Fruit fly (Drosophila melanogaster) whole organism, wandering third instar larva: ENCODE measurements around the gene CG17786.

Source experiments
- Abd-B ChIP-seq: fragments of >200 bp; optimal IDR thresholded peaks from 2 replicates; lab custom pipeline; 2017; ENCODE audit warnings: missing biosample characterization, missing genetic modification characterization
- CG32264 ChIP-seq: fragments of 200-800 bp; sonication (Bioruptor generic); optimal IDR thresholded peaks from 2 replicates; lab custom pipeline; 2016; ENCODE audit warnings: missing biosample characterization, missing genetic modification characterization
- CG9705 ChIP-seq: fragments of 200-800 bp; sonication (Bioruptor generic); optimal IDR thresholded peaks from 2 replicates; lab custom pipeline; 2018; ENCODE audit warnings: missing biosample characterization, mild to moderate bottlenecking, missing genetic modification characterization
- CrebA ChIP-seq: fragments of 200-800 bp; sonication (Bioruptor generic); optimal IDR thresholded peaks from 2 replicates; lab custom pipeline; 2016; ENCODE audit warnings: missing biosample characterization, mild to moderate bottlenecking, missing genetic modification characterization, borderline replicate concordance
- Dfd ChIP-seq: fragments of >200 bp; optimal IDR thresholded peaks from 2 replicates; lab custom pipeline; 2017; ENCODE audit warnings: missing biosample characterization, missing genetic modification characterization
- Dif ChIP-seq: fragments of 200-275, 200-300 bp; sonication (Bioruptor generic); optimal IDR thresholded peaks from 2 replicates; lab custom pipeline; 2018; ENCODE audit warnings: missing biosample characterization, missing genetic modification characterization; ENCODE audit not compliant: partially characterized antibody
- GATAd ChIP-seq: sonication (Bioruptor generic); optimal IDR thresholded peaks from 2 replicates; lab custom pipeline; 2016; ENCODE audit warnings: missing biosample characterization, missing genetic modification characterization
- HLH106 ChIP-seq: fragments of 200-800 bp; optimal IDR thresholded peaks from 3 replicates; lab custom pipeline; 2019; ENCODE audit warnings: missing biosample characterization, mild to moderate bottlenecking, missing genetic modification characterization, moderate library complexity
- Hnf4 ChIP-seq: fragments of 200-800 bp; sonication (Bioruptor generic); optimal IDR thresholded peaks from 2 replicates; lab custom pipeline; 2016; ENCODE audit warnings: missing biosample characterization, mild to moderate bottlenecking, missing genetic modification characterization
- Hr78 ChIP-seq: fragments of >200 bp; optimal IDR thresholded peaks from 2 replicates; lab custom pipeline; 2017; ENCODE audit warnings: missing biosample characterization, missing genetic modification characterization
- Hr83 ChIP-seq: fragments of 200-300 bp; sonication (Bioruptor generic); optimal IDR thresholded peaks from 2 replicates; lab custom pipeline; 2016; ENCODE audit warnings: missing biosample characterization, mild to moderate bottlenecking, missing genetic modification characterization, moderate library complexity; ENCODE audit not compliant: poor library complexity, severe bottlenecking
- Jra ChIP-seq: sonication (Bioruptor generic); optimal IDR thresholded peaks from 2 replicates; lab custom pipeline; 2016; ENCODE audit warnings: missing biosample characterization, missing genetic modification characterization
- Mio ChIP-seq: sonication (Bioruptor generic); optimal IDR thresholded peaks from 2 replicates; lab custom pipeline; 2016; ENCODE audit warnings: missing biosample characterization, missing genetic modification characterization
- Myc ChIP-seq: fragments of >200 bp; optimal IDR thresholded peaks from 2 replicates; lab custom pipeline; 2017
- N ChIP-seq: fragments of >200 bp; optimal IDR thresholded peaks from 2 replicates; lab custom pipeline; 2018; ENCODE audit warnings: missing biosample characterization, missing external identifiers, missing genetic modification characterization
- OdsH ChIP-seq: fragments of 200-800 bp; sonication (Bioruptor generic); optimal IDR thresholded peaks from 2 replicates; lab custom pipeline; 2016; ENCODE audit warnings: missing biosample characterization, mild to moderate bottlenecking, missing genetic modification characterization
- Rel ChIP-seq, 2 experiments: fragments of 200-800 bp; sonication (Bioruptor generic) in 1 of 2; optimal IDR thresholded peaks; 2 replicates in 1 of 2; 3 replicates in 1 of 2; lab custom pipeline; 2016 to 2019; ENCODE audit warnings: mild to moderate bottlenecking in 2 of 2, missing biosample characterization in 2 of 2, missing genetic modification characterization in 2 of 2, moderate library complexity in 1 of 2
- Sp1 ChIP-seq: fragments of 200-800 bp; sonication (Bioruptor generic); optimal IDR thresholded peaks from 3 replicates; lab custom pipeline; 2019; ENCODE audit warnings: missing biosample characterization, mild to moderate bottlenecking, missing genetic modification characterization, moderate library complexity
- Vsx2 ChIP-seq: fragments of 200-300, 225-300 bp; sonication (Bioruptor generic); optimal IDR thresholded peaks from 2 replicates; lab custom pipeline; 2018; ENCODE audit warnings: missing biosample characterization, missing genetic modification characterization; ENCODE audit not compliant: partially characterized antibody
- br ChIP-seq: fragments of 200-800 bp; sonication (Bioruptor generic); optimal IDR thresholded peaks from 2 replicates; lab custom pipeline; 2016; ENCODE audit warnings: missing biosample characterization, missing genetic modification characterization
- brk ChIP-seq: fragments of 200-800 bp; sonication (Bioruptor generic); optimal IDR thresholded peaks from 2 replicates; lab custom pipeline; 2016; ENCODE audit warnings: missing biosample characterization, mild to moderate bottlenecking, missing genetic modification characterization
- dl ChIP-seq, 2 experiments: fragments of 175-275, 200-275 bp in 1 of 2; fragments of 200-275 bp in 1 of 2; sonication (Bioruptor generic); optimal IDR thresholded peaks; lab custom pipeline; 2018; ENCODE audit warnings: mild to moderate bottlenecking in 2 of 2, missing biosample characterization in 2 of 2, missing genetic modification characterization in 2 of 2, moderate library complexity in 2 of 2; ENCODE audit not compliant: partially characterized antibody in 2 of 2, insufficient read depth in 1 of 2
- dmrt93B ChIP-seq: fragments of 200-800 bp; sonication (Bioruptor generic); optimal IDR thresholded peaks from 2 replicates; lab custom pipeline; 2018; ENCODE audit warnings: missing biosample characterization, mild to moderate bottlenecking, missing genetic modification characterization
- dsf ChIP-seq: sonication (Bioruptor generic); optimal IDR thresholded peaks from 2 replicates; lab custom pipeline; 2016; ENCODE audit warnings: missing biosample characterization, missing genetic modification characterization, borderline replicate concordance
- ey ChIP-seq: fragments of 200-800 bp; sonication (Bioruptor generic); optimal IDR thresholded peaks from 2 replicates; lab custom pipeline; 2016; ENCODE audit warnings: missing biosample characterization, missing genetic modification characterization
- foxo ChIP-seq, 2 experiments: fragments of 200-800 bp; sonication (Bioruptor generic); optimal IDR thresholded peaks; 2 replicates in 1 of 2; 3 replicates in 1 of 2; lab custom pipeline; 2016 to 2017; ENCODE audit warnings: missing biosample characterization in 2 of 2, missing genetic modification characterization in 2 of 2
- fru ChIP-seq: fragments of 200-800 bp; sonication (Bioruptor generic); optimal IDR thresholded peaks from 3 replicates; lab custom pipeline; 2016; ENCODE audit warnings: missing biosample characterization, mild to moderate bottlenecking, missing genetic modification characterization
- h ChIP-seq: fragments of 200-800 bp; sonication (Bioruptor generic); optimal IDR thresholded peaks from 3 replicates; lab custom pipeline; 2016; ENCODE audit warnings: missing biosample characterization, mild to moderate bottlenecking, missing genetic modification characterization
- jim ChIP-seq: fragments of 175-275, 200-325 bp; sonication (Bioruptor generic); optimal IDR thresholded peaks from 2 replicates; lab custom pipeline; 2016; ENCODE audit warnings: missing biosample characterization, mild to moderate bottlenecking, missing genetic modification characterization
- lola ChIP-seq: fragments of >200 bp; optimal IDR thresholded peaks from 2 replicates; lab custom pipeline; 2017; ENCODE audit warnings: missing biosample characterization, missing genetic modification characterization
- pan ChIP-seq: fragments of >200 bp; optimal IDR thresholded peaks from 2 replicates; lab custom pipeline; 2017
- psq ChIP-seq: fragments of 200-800 bp; sonication (Bioruptor generic); optimal IDR thresholded peaks from 3 replicates; lab custom pipeline; 2017; ENCODE audit warnings: missing biosample characterization, mild to moderate bottlenecking, missing genetic modification characterization, moderate library complexity
- rgr ChIP-seq: fragments of 200-800 bp; sonication (Bioruptor generic); optimal IDR thresholded peaks from 3 replicates; lab custom pipeline; 2016; ENCODE audit warnings: missing biosample characterization, mild to moderate bottlenecking, missing genetic modification characterization
- sage ChIP-seq: fragments of 200-800 bp; sonication (Bioruptor generic); optimal IDR thresholded peaks from 2 replicates; lab custom pipeline; 2016; ENCODE audit warnings: missing biosample characterization, mild to moderate bottlenecking, missing genetic modification characterization
- sv ChIP-seq: fragments of 200-800 bp; sonication (Bioruptor generic); optimal IDR thresholded peaks from 3 replicates; lab custom pipeline; 2016; ENCODE audit warnings: missing biosample characterization, missing genetic modification characterization
- tai ChIP-seq: sonication (Bioruptor generic); optimal IDR thresholded peaks from 2 replicates; lab custom pipeline; 2016; ENCODE audit warnings: missing biosample characterization, missing genetic modification characterization
- usp ChIP-seq: fragments of >200 bp; optimal IDR thresholded peaks from 2 replicates; lab custom pipeline; 2017; ENCODE audit warnings: missing biosample characterization, missing genetic modification characterization
- woc ChIP-seq: sonication (Bioruptor generic); optimal IDR thresholded peaks from 2 replicates; lab custom pipeline; 2016; ENCODE audit warnings: missing biosample characterization, mild to moderate bottlenecking, missing genetic modification characterization

CG17786 gene

DNA sequence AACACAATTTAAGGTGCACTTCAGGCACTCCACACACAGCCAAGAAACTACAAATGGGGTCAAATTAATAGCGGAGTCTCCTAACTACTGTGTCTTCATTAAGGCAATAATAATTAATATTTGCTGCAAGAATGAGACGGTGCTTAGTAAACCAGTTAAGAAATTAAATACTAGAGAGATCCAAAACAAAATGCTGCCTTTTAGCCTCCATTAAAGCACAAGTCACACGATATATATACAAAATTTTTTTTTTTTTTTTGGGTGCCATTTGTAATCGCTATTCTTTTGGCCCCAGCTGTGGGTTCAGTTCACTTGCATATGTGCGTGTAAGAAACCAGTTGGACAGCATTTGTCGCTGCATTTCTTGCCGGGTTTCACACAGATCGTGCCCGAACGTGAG, 15.1 kb downstream of the CG17786 start:
- no peak for TF ChIP-seq dsf (GFP tag; lab: Kevin White, UChicago)
- no peak for TF ChIP-seq N (GFP tag; lab: Kevin White, UChicago)
- TF ChIP-seq psq: peak; percentile 54
- TF ChIP-seq tai (GFP tag; lab: Kevin White, UChicago): no peak
- no peak for TF ChIP-seq Abd-B (GFP tag; lab: Kevin White, UChicago)
- TF ChIP-seq dmrt93B (GFP tag; lab: Kevin White, UChicago): peak; percentile 66
- no peak for TF ChIP-seq Hr78 (GFP tag; lab: Kevin White, UChicago)
- peak; percentile 78 for TF ChIP-seq ey (GFP tag; lab: Kevin White, UChicago)
- TF ChIP-seq Hnf4 (GFP tag; lab: Kevin White, UChicago): no peak
- TF ChIP-seq rgr (GFP tag; lab: Kevin White, UChicago): peak; percentile 70
- TF ChIP-seq jim: no peak
- peak; percentile 61 for TF ChIP-seq sage (GFP tag; lab: Kevin White, UChicago)
- TF ChIP-seq dl (GFP tag; optimal IDR thresholded peaks at IDR 0.05; lab: Kevin White, UChicago; ENCODE audit: insufficient read depth in 1 of 2, partially characterized antibody in 2 of 2): no peak
- TF ChIP-seq Dfd (GFP tag; lab: Kevin White, UChicago): no peak
- no peak for TF ChIP-seq GATAd
- no peak for TF ChIP-seq Hr83 (GFP tag; lab: Kevin White, UChicago)
- TF ChIP-seq Jra (GFP tag; lab: Kevin White, UChicago): no peak
- TF ChIP-seq Rel (GFP tag; optimal IDR thresholded peaks at IDR 0.05; lab: Kevin White, UChicago): peak; percentile 71
- TF ChIP-seq Rel (tag; optimal IDR thresholded peaks at IDR 0.05; lab: Kevin White, UChicago): no peak
- peak; percentile 79 for TF ChIP-seq Sp1
- peak; percentile 77 for TF ChIP-seq br (GFP tag; lab: Kevin White, UChicago)
- TF ChIP-seq Dif (GFP tag; lab: Kevin White, UChicago): no peak
- TF ChIP-seq brk (GFP tag; lab: Kevin White, UChicago): no peak
- TF ChIP-seq sv: no peak
- no peak for TF ChIP-seq Myc (lab: Kevin White, UChicago)
- TF ChIP-seq h (GFP tag; lab: Kevin White, UChicago): peak; percentile 78
- no peak for TF ChIP-seq CG9705
- TF ChIP-seq Mio: no peak
- no peak for TF ChIP-seq usp
- no peak for TF ChIP-seq Vsx2 (GFP tag; lab: Kevin White, UChicago)
- peak; percentile 74 for TF ChIP-seq OdsH
- no peak for TF ChIP-seq pan (lab: Kevin White, UChicago)
- peak in 1 of 2 experiments; percentile 76 for TF ChIP-seq foxo (GFP tag; optimal IDR thresholded peaks at IDR 0.05; lab: Kevin White, UChicago)
- peak; percentile 75 for TF ChIP-seq fru (GFP tag; lab: Kevin White, UChicago)
- TF ChIP-seq woc: peak; percentile 81
- no peak for TF ChIP-seq lola (GFP tag; lab: Kevin White, UChicago)
- TF ChIP-seq HLH106 (tag; lab: Kevin White, UChicago): peak; percentile 67
- peak; percentile 48 for TF ChIP-seq CG32264 (GFP tag; lab: Kevin White, UChicago)
- no peak for TF ChIP-seq CrebA (GFP tag; lab: Kevin White, UChicago)

DNA sequence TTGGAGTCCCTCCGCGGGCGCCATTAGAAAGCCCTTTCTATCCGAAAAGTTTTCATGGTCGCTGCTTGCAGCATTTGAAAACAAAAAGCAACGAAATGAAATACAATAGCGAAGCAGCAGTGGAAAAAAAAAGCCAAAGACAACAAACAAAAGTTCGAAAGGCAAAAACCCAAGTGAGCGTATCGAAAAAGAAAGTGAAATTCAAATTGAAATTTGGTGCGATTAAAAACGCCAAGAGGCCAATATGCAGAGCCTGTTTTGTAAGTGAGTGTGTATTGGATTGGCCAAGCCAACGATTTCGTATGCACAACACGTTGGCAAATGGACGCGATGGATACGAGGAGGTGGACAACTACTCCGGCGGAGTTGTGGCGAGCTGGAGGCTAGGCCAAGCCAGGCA, 15.8 kb downstream of the CG17786 start:
- TF ChIP-seq h (GFP tag; lab: Kevin White, UChicago): no peak
- no peak for TF ChIP-seq Dfd (GFP tag; lab: Kevin White, UChicago)
- TF ChIP-seq woc: no peak
- no peak for TF ChIP-seq lola (GFP tag; lab: Kevin White, UChicago)
- TF ChIP-seq ey (GFP tag; lab: Kevin White, UChicago): no peak
- no peak for TF ChIP-seq pan (lab: Kevin White, UChicago)
- no peak for TF ChIP-seq Hnf4 (GFP tag; lab: Kevin White, UChicago)
- no peak for TF ChIP-seq rgr (GFP tag; lab: Kevin White, UChicago)
- no peak for TF ChIP-seq fru (GFP tag; lab: Kevin White, UChicago)
- no peak for TF ChIP-seq usp
- TF ChIP-seq psq: no peak
- no peak for TF ChIP-seq Hr78 (GFP tag; lab: Kevin White, UChicago)
- TF ChIP-seq jim: no peak
- TF ChIP-seq Mio: no peak
- TF ChIP-seq Abd-B (GFP tag; lab: Kevin White, UChicago): no peak
- TF ChIP-seq CG9705: no peak
